Fruit fly (Drosophila melanogaster) whole organism, embryonic: ENCODE measurements around the gene CG9932.
A peak's percentile ranks its signal among the peaks of the same experiment; 100 is the strongest.

ENCODE experiments used
- B-H1 ChIP-seq: fragments of 200-800 bp; sonication (Bioruptor generic); IDR thresholded peaks from 3 replicates; pipeline ENCODE4 v1.3.6; 2022; ENCODE audit warnings: missing biosample characterization, missing genetic modification characterization
- BEAF-32 ChIP-seq: fragments of 200-800 bp; sonication (Bioruptor generic); optimal IDR thresholded peaks from 3 replicates; lab custom pipeline; 2017; ENCODE audit warnings: missing biosample characterization, missing genetic modification characterization, mild to moderate bottlenecking, moderate library complexity, missing genetic modification reagents
- BtbVII ChIP-seq: fragments of 200-800 bp; sonication (Bioruptor generic); optimal IDR thresholded peaks from 3 replicates; lab custom pipeline; 2017; ENCODE audit warnings: missing biosample characterization, mild to moderate bottlenecking, missing genetic modification characterization
- CG10321 ChIP-seq: fragments of 200-800 bp; sonication (Bioruptor generic); IDR thresholded peaks from 2 replicates; pipeline ENCODE4 v1.3.6; 2022; ENCODE audit warnings: missing biosample characterization, missing genetic modification characterization
- CG11456 ChIP-seq: fragments of 200-800 bp; sonication (Bioruptor generic); IDR thresholded peaks from 3 replicates; pipeline ENCODE4 v1.3.6; 2022; ENCODE audit warnings: missing biosample characterization, missing genetic modification characterization
- CG11504 ChIP-seq: fragments of 200-800 bp; sonication (Bioruptor generic); optimal IDR thresholded peaks from 3 replicates; lab custom pipeline; 2019; ENCODE audit warnings: missing biosample characterization, mild to moderate bottlenecking, missing genetic modification characterization, moderate library complexity
- CG11696 ChIP-seq: fragments of 200-800 bp; sonication (Bioruptor generic); IDR thresholded peaks from 2 replicates; pipeline ENCODE4 v1.3.6; 2022; ENCODE audit warnings: missing biosample characterization, missing genetic modification characterization
- CG12104 ChIP-seq: fragments of 200-800 bp; sonication (Bioruptor generic); optimal IDR thresholded peaks from 3 replicates; lab custom pipeline; 2016; ENCODE audit warnings: missing biosample characterization, missing genetic modification characterization
- CG13296 ChIP-seq: fragments of 200-800 bp; sonication (Bioruptor generic); optimal IDR thresholded peaks from 3 replicates; lab custom pipeline; 2018; ENCODE audit warnings: missing biosample characterization, mild to moderate bottlenecking, missing genetic modification characterization
- CG13624 ChIP-seq: fragments of 200-800 bp; sonication (Bioruptor generic); optimal IDR thresholded peaks from 2 replicates; lab custom pipeline; 2016; ENCODE audit warnings: missing biosample characterization, missing genetic modification characterization
- CG15269 ChIP-seq: fragments of 200-800 bp; sonication (Bioruptor generic); optimal IDR thresholded peaks from 2 replicates; lab custom pipeline; 2018; ENCODE audit warnings: missing biosample characterization, mild to moderate bottlenecking, missing genetic modification characterization, moderate library complexity
- CG1529 ChIP-seq: fragments of 200-800 bp; sonication (Bioruptor generic); optimal IDR thresholded peaks from 3 replicates; lab custom pipeline; 2018; ENCODE audit warnings: missing biosample characterization, missing genetic modification characterization
- CG1602 ChIP-seq: fragments of 200-800 bp; sonication (Bioruptor generic); optimal IDR thresholded peaks from 3 replicates; lab custom pipeline; 2016; ENCODE audit warnings: missing biosample characterization, missing genetic modification characterization
- CG17802 ChIP-seq: fragments of 200-800 bp; sonication (Bioruptor generic); optimal IDR thresholded peaks from 2 replicates; lab custom pipeline; 2018; ENCODE audit warnings: missing biosample characterization, mild to moderate bottlenecking, missing genetic modification characterization, moderate library complexity
- CG2202 ChIP-seq: fragments of 200-800 bp; sonication (Bioruptor generic); optimal IDR thresholded peaks from 2 replicates; lab custom pipeline; 2018; ENCODE audit warnings: missing biosample characterization, mild to moderate bottlenecking, missing genetic modification characterization
- CG3281 ChIP-seq: fragments of 200-800 bp; sonication (Bioruptor generic); optimal IDR thresholded peaks from 3 replicates; lab custom pipeline; 2017; ENCODE audit warnings: missing biosample characterization, mild to moderate bottlenecking, missing genetic modification characterization
- CG34422 ChIP-seq: fragments of 200-800 bp; sonication (Bioruptor generic); IDR thresholded peaks from 3 replicates; pipeline ENCODE4 v1.3.6; 2022; ENCODE audit warnings: missing biosample characterization, missing genetic modification characterization
- CG6254 ChIP-seq: fragments of 200-800 bp; sonication (Bioruptor generic); optimal IDR thresholded peaks from 3 replicates; lab custom pipeline; 2017; ENCODE audit warnings: mild to moderate bottlenecking, missing biosample characterization, missing genetic modification reagents, missing genetic modification characterization
- CG6654 ChIP-seq: fragments of 200-800 bp; sonication (Bioruptor generic); optimal IDR thresholded peaks from 2 replicates; lab custom pipeline; 2017; ENCODE audit warnings: missing biosample characterization, mild to moderate bottlenecking, missing genetic modification characterization
- CG6689 ChIP-seq: fragments of 200-800 bp; sonication (Bioruptor generic); IDR thresholded peaks from 2 replicates; pipeline ENCODE4 v1.3.6; 2022; ENCODE audit warnings: missing biosample characterization, missing genetic modification characterization
- CG7928 ChIP-seq: fragments of 200-800 bp; sonication (Bioruptor generic); optimal IDR thresholded peaks from 2 replicates; lab custom pipeline; 2017; ENCODE audit warnings: missing biosample characterization, mild to moderate bottlenecking, missing genetic modification characterization
- CG8765 ChIP-seq: fragments of 200-800 bp; sonication (Bioruptor generic); IDR thresholded peaks from 2 replicates; pipeline ENCODE4 v1.3.6; 2022; ENCODE audit warnings: missing biosample characterization, missing genetic modification characterization
- D ChIP-seq, 2 experiments: fragments of 200-800 bp in 1 of 2; fragments of >200 bp in 1 of 2; sonication (Bioruptor generic) in 1 of 2; optimal IDR thresholded peaks; 2 replicates in 1 of 2; 3 replicates in 1 of 2; lab custom pipeline; 2017; ENCODE audit warnings: mild to moderate bottlenecking in 1 of 2, missing biosample characterization in 1 of 2, missing genetic modification characterization in 1 of 2, missing genetic modification reagents in 1 of 2
- Dfd ChIP-seq, 2 experiments: fragments of >200 bp; optimal IDR thresholded peaks; 2 replicates each; lab custom pipeline; 2017; ENCODE audit warnings: missing biosample characterization in 2 of 2, missing genetic modification characterization in 2 of 2
- Dp ChIP-seq: fragments of 200-800 bp; sonication (Bioruptor generic); optimal IDR thresholded peaks from 2 replicates; lab custom pipeline; 2018; ENCODE audit warnings: missing biosample characterization, mild to moderate bottlenecking, missing genetic modification characterization, moderate library complexity
- Hr3 ChIP-seq: fragments of 200-800 bp; sonication (Bioruptor generic); optimal IDR thresholded peaks from 3 replicates; lab custom pipeline; 2016; ENCODE audit warnings: missing biosample characterization, missing genetic modification characterization
- Lhr ChIP-seq: fragments of 200-800 bp; sonication (Bioruptor generic); optimal IDR thresholded peaks from 3 replicates; lab custom pipeline; 2017; ENCODE audit warnings: mild to moderate bottlenecking, missing biosample characterization, missing genetic modification reagents, missing genetic modification characterization
- Oli ChIP-seq: fragments of 200-800 bp; sonication (Bioruptor generic); optimal IDR thresholded peaks from 2 replicates; lab custom pipeline; 2018; ENCODE audit warnings: missing biosample characterization, mild to moderate bottlenecking, missing genetic modification characterization, moderate library complexity
- PHDP ChIP-seq: fragments of 200-800 bp; sonication (Bioruptor generic); optimal IDR thresholded peaks from 3 replicates; lab custom pipeline; 2018; ENCODE audit warnings: missing biosample characterization, mild to moderate bottlenecking, missing genetic modification characterization, moderate library complexity
- Scr ChIP-seq: fragments of 200-800 bp; sonication (Bioruptor generic); IDR thresholded peaks from 2 replicates; pipeline ENCODE4 v1.3.6; 2022; ENCODE audit warnings: missing biosample characterization, missing genetic modification characterization; ENCODE audit not compliant: partially characterized antibody
- Sox102F ChIP-seq: fragments of 200-800 bp; sonication (Bioruptor generic); optimal IDR thresholded peaks from 2 replicates; lab custom pipeline; 2018; ENCODE audit warnings: missing biosample characterization, mild to moderate bottlenecking, missing genetic modification characterization, moderate library complexity
- Sry-β ChIP-seq: fragments of 200-800 bp; sonication (Bioruptor generic); optimal IDR thresholded peaks from 2 replicates; lab custom pipeline; 2018; ENCODE audit warnings: missing biosample characterization, mild to moderate bottlenecking, missing genetic modification characterization, moderate library complexity
- Ssrp ChIP-seq: fragments of 200-800 bp; sonication (Bioruptor generic); optimal IDR thresholded peaks from 2 replicates; lab custom pipeline; 2018; ENCODE audit warnings: missing biosample characterization, mild to moderate bottlenecking, missing genetic modification characterization, moderate library complexity
- Vsx1 ChIP-seq: fragments of 200-800 bp; sonication (Bioruptor generic); optimal IDR thresholded peaks from 2 replicates; lab custom pipeline; 2017; ENCODE audit warnings: missing biosample characterization, mild to moderate bottlenecking, missing genetic modification characterization, missing genetic modification reagents
- ato ChIP-seq: fragments of 200-800 bp; sonication (Bioruptor generic); IDR thresholded peaks from 2 replicates; pipeline ENCODE4 v1.3.6; 2022; ENCODE audit warnings: missing biosample characterization, missing genetic modification characterization; ENCODE audit not compliant: partially characterized antibody
- btn ChIP-seq: fragments of 200-800 bp; sonication (Bioruptor generic); optimal IDR thresholded peaks from 2 replicates; lab custom pipeline; 2016; ENCODE audit warnings: missing biosample characterization, missing genetic modification characterization
- chm ChIP-seq: fragments of 200-800 bp; sonication (Bioruptor generic); IDR thresholded peaks from 2 replicates; pipeline ENCODE4 v1.3.6; 2022; ENCODE audit warnings: missing biosample characterization, missing genetic modification characterization
- ci ChIP-seq: fragments of 200-800 bp; sonication (Bioruptor generic); IDR thresholded peaks from 3 replicates; pipeline ENCODE4 v1.3.6; 2022; ENCODE audit warnings: missing biosample characterization, missing genetic modification characterization
- crp ChIP-seq, 2 experiments: fragments of 200-800 bp; sonication (Bioruptor generic); optimal IDR thresholded peaks; 2 replicates in 1 of 2; 3 replicates in 1 of 2; lab custom pipeline; 2017; ENCODE audit warnings: missing biosample characterization in 2 of 2, missing genetic modification characterization in 2 of 2, mild to moderate bottlenecking in 1 of 2, moderate library complexity in 1 of 2
- dmrt99B ChIP-seq: fragments of 200-800 bp; sonication (Bioruptor generic); optimal IDR thresholded peaks from 2 replicates; lab custom pipeline; 2018; ENCODE audit warnings: missing biosample characterization, mild to moderate bottlenecking, missing genetic modification characterization, moderate library complexity
- dysf ChIP-seq: fragments of 200-800 bp; sonication (Bioruptor generic); IDR thresholded peaks from 3 replicates; pipeline ENCODE4 v1.3.6; 2022; ENCODE audit warnings: missing biosample characterization, missing genetic modification characterization
- fd102C ChIP-seq: fragments of 200-800 bp; sonication (Bioruptor generic); optimal IDR thresholded peaks from 2 replicates; lab custom pipeline; 2018; ENCODE audit warnings: missing biosample characterization, mild to moderate bottlenecking, missing genetic modification characterization, moderate library complexity
- fu2 ChIP-seq: fragments of 200-800 bp; sonication (Bioruptor generic); optimal IDR thresholded peaks from 2 replicates; lab custom pipeline; 2016; ENCODE audit warnings: missing biosample characterization, missing genetic modification characterization
- jigr1 ChIP-seq: fragments of 200-800 bp; sonication (Bioruptor generic); IDR thresholded peaks from 3 replicates; pipeline ENCODE4 v1.3.6; 2022; ENCODE audit warnings: missing biosample characterization, missing genetic modification characterization
- kni ChIP-seq: fragments of 200-800 bp; sonication (Bioruptor generic); optimal IDR thresholded peaks from 3 replicates; lab custom pipeline; 2017; ENCODE audit warnings: mild to moderate bottlenecking, missing biosample characterization, missing genetic modification reagents, missing genetic modification characterization
- salm ChIP-seq: fragments of 200-800 bp; sonication (Bioruptor generic); optimal IDR thresholded peaks from 2 replicates; lab custom pipeline; 2018; ENCODE audit warnings: missing biosample characterization, mild to moderate bottlenecking, missing genetic modification characterization
- sd ChIP-seq: fragments of 200-800 bp; sonication (Bioruptor generic); optimal IDR thresholded peaks from 3 replicates; lab custom pipeline; 2018; ENCODE audit warnings: missing biosample characterization, mild to moderate bottlenecking, missing genetic modification characterization, moderate library complexity
- tap ChIP-seq: fragments of 200-800 bp; optimal IDR thresholded peaks from 3 replicates; lab custom pipeline; 2019; ENCODE audit warnings: missing biosample characterization, mild to moderate bottlenecking, missing genetic modification characterization, moderate library complexity
- usp ChIP-seq: fragments of >200 bp; optimal IDR thresholded peaks from 2 replicates; lab custom pipeline; 2017; ENCODE audit warnings: missing biosample characterization, missing genetic modification characterization

CG9932 gene

dm6 chr2L:13018992-13019484 lies 40.9 kb downstream of the CG9932 start, which contains the start of gene Ube4B (continued):
- TF ChIP-seq dmrt99B: no peak
- TF ChIP-seq crp (GFP tag; optimal IDR thresholded peaks at IDR 0.05; lab: Kevin White, UChicago): peak in 1 of 2 experiments; percentile 8
- TF ChIP-seq Lhr: peak; percentile 64
- no peak for TF ChIP-seq tap (tag; lab: Kevin White, UChicago)
- TF ChIP-seq CG34422 (GFP tag; lab: Robert Waterston, UW): peak; percentile 77
- no peak for TF ChIP-seq sd
- TF ChIP-seq chm: 0 out of 2 replicates have a peak, but pooled peaks have one; percentile 50
- TF ChIP-seq Vsx1: no peak
- peak; percentile 67; the same call in 1 of the 3 replicates for TF ChIP-seq ci (GFP tag; lab: Robert Waterston, UW)
- TF ChIP-seq Dp (GFP tag; lab: Kevin White, UChicago): peak; percentile 63
- TF ChIP-seq CG10321 (GFP tag; lab: Robert Waterston, UW): no peak
- TF ChIP-seq CG2202 (tag; lab: Kevin White, UChicago): no peak
- TF ChIP-seq CG13624 (GFP tag; lab: Kevin White, UChicago): peak; percentile 86
- TF ChIP-seq CG17802 (tag; lab: Kevin White, UChicago): no peak
- TF ChIP-seq D (optimal IDR thresholded peaks at IDR 0.05; lab: Kevin White, UChicago): no peak
- TF ChIP-seq D (GFP tag; optimal IDR thresholded peaks at IDR 0.05; lab: Kevin White, UChicago): no peak
- no peak for TF ChIP-seq Dfd (GFP tag; optimal IDR thresholded peaks at IDR 0.05; lab: Kevin White, UChicago)
- no peak for TF ChIP-seq CG3281
- peak; percentile 31 for TF ChIP-seq Oli
- no peak for TF ChIP-seq CG11696 (GFP tag; lab: Robert Waterston, UW)
- TF ChIP-seq Scr (GFP tag; lab: Robert Waterston, UW): peak; percentile 84
- no peak for TF ChIP-seq CG13296 (GFP tag; lab: Kevin White, UChicago)
- TF ChIP-seq CG12104 (GFP tag; lab: Kevin White, UChicago): no peak
- TF ChIP-seq Ssrp (tag; lab: Kevin White, UChicago): peak; percentile 27
- no peak for TF ChIP-seq jigr1 (GFP tag; lab: Robert Waterston, UW)
- no peak for TF ChIP-seq CG7928
- no peak for TF ChIP-seq CG15269 (tag; lab: Kevin White, UChicago)
- no peak for TF ChIP-seq salm (tag; lab: Kevin White, UChicago)
- TF ChIP-seq BEAF-32 (GFP tag; lab: Kevin White, UChicago): peak; percentile 95
- TF ChIP-seq BtbVII (GFP tag; lab: Kevin White, UChicago): no peak
- peak; percentile 86 for TF ChIP-seq ato (GFP tag; lab: Robert Waterston, UW)
- peak; percentile 67; the same call in 2 of the 3 replicates for TF ChIP-seq dysf
- TF ChIP-seq kni (GFP tag; lab: Kevin White, UChicago): no peak
- TF ChIP-seq CG8765 (GFP tag; lab: Robert Waterston, UW): no peak
- TF ChIP-seq CG11504: no peak
- TF ChIP-seq Sox102F: no peak
- TF ChIP-seq Hr3 (GFP tag; lab: Kevin White, UChicago): peak; percentile 57
- TF ChIP-seq PHDP: no peak
- no peak for TF ChIP-seq btn (GFP tag; lab: Kevin White, UChicago)
- TF ChIP-seq fd102C (GFP tag; lab: Kevin White, UChicago): no peak
- peak; percentile 57 for TF ChIP-seq fu2 (GFP tag; lab: Kevin White, UChicago)
- no peak for TF ChIP-seq CG6654 (GFP tag; lab: Kevin White, UChicago)
- TF ChIP-seq CG6254 (GFP tag; lab: Kevin White, UChicago): no peak
- TF ChIP-seq CG11456 (GFP tag; lab: Robert Waterston, UW): peak; percentile 82; the same call in 2 of the 3 replicates
- no peak for TF ChIP-seq usp (GFP tag; lab: Kevin White, UChicago)
- peak; percentile 47 for TF ChIP-seq CG1602
- TF ChIP-seq CG6689 (GFP tag; lab: Robert Waterston, UW): peak; percentile 55
- no peak for TF ChIP-seq CG1529 (GFP tag; lab: Kevin White, UChicago)
- peak; percentile 25 for TF ChIP-seq Sry-β
- no peak for TF ChIP-seq B-H1 (GFP tag; lab: Robert Waterston, UW)
